Worm (Caenorhabditis elegans) whole organism, L4/young adult: Measurements from ENCODE around the gene F43C11.1.

ENCODE experiments used
- W03F9.2 ChIP-seq: fragments of 150-350 bp; optimal IDR thresholded peaks from 2 replicates; lab custom pipeline; 2014; ENCODE audit warnings: missing biosample characterization, missing genetic modification characterization
- dao-5 ChIP-seq: sonication (generic microtip); optimal IDR thresholded peaks from 2 replicates; lab custom pipeline; 2016; ENCODE audit warnings: missing genotype, missing genetic modification characterization, moderate library complexity, missing compliant biosample characterization
- him-1 ChIP-seq: sonication (generic microtip); optimal IDR thresholded peaks from 2 replicates; lab custom pipeline; 2016; ENCODE audit warnings: missing genotype, missing genetic modification reagents, missing genetic modification characterization, missing compliant biosample characterization

DNA sequence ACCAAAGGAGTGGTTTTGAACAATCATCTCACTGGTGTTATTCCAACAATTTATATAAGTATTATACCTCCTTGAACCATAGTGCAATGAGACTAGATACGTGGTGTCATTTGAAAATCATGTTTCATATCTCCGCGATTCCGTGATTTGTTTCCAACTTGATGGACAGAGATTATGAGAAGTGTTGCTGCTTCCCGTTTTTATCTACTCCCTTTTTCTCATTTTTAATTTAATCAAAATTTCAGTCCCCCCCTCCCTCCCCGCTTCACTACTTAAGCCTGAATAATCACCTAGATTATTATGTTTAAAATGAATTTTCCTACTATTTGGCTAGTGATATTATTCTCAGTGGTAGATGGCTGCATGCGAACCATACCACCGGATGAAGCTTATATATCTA, 15.2 kb downstream of the F43C11.1 start, which contains the start of gene F16G10.3:
- TF ChIP-seq him-1 (tag; lab: Kevin White, UChicago) (no peak), W03F9.2 (no peak), dao-5 (tag; lab: Kevin White, UChicago) (no peak)
